Worm (Caenorhabditis elegans): ENCODE results near the gene mys-1.

DNA sequence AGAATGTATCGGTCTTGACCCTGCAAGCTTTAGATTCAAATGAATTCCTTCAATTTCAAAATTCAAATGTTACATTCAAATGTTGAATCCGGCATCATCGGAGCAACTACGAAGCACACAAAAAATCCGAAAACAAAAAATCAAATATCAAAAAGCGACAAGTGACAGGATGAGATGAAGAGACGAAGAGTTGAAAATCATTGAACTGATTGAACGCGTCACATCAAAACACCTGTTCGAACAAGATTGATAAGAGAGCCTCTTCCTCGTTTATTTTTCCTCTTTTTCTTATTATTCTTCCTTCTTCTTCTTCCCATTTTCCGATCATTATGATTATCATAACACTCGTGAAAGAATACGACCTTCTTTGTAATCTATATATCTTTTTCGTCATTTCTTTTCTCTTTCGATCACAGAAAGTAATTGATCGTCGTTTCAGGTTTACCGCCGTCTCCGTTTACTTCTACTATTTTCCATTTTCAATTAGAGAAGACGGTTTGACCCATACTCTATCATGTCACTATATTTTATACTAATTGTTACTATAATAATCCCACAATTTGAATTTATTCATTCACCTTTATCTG, 1.1 kb upstream of the mys-1 start, which contains the start of gene VC5.2:
- TF ChIP-seq lin-39 (tag; optimal IDR thresholded peaks at IDR 0.05) = no peak
- TF ChIP-seq F10B5.3 (tag; optimal IDR thresholded peaks at IDR 0.05) = no peak
- no peak for TF ChIP-seq nhr-11 (tag; optimal IDR thresholded peaks at IDR 0.05)
- TF ChIP-seq spr-1 (tag; optimal IDR thresholded peaks at IDR 0.05) = no peak

All from whole organism, L4 larva.